Fruit fly (Drosophila melanogaster) whole organism, embryonic: ENCODE data around the gene CG14868.

Experiments
- Bteb2 ChIP-seq: fragments of 200-800 bp; sonication (Bioruptor generic); optimal IDR thresholded peaks from 2 replicates; lab custom pipeline; 2016; ENCODE audit warnings: missing biosample characterization, missing genetic modification characterization
- CG10321 ChIP-seq: fragments of 200-800 bp; sonication (Bioruptor generic); IDR thresholded peaks from 2 replicates; pipeline ENCODE4 v1.3.6; 2022; ENCODE audit warnings: missing biosample characterization, missing genetic modification characterization
- CG10462 ChIP-seq: fragments of 200-800 bp; sonication (Bioruptor generic); optimal IDR thresholded peaks from 2 replicates; lab custom pipeline; 2016; ENCODE audit warnings: missing biosample characterization, missing genetic modification characterization
- CG10565 ChIP-seq: fragments of 200-800 bp; sonication (Bioruptor generic); optimal IDR thresholded peaks from 3 replicates; lab custom pipeline; 2016; ENCODE audit warnings: missing biosample characterization, mild to moderate bottlenecking, missing genetic modification characterization
- CG12391 ChIP-seq: fragments of 200-800 bp; sonication (Bioruptor generic); optimal IDR thresholded peaks from 3 replicates; lab custom pipeline; 2018; ENCODE audit warnings: missing biosample characterization, mild to moderate bottlenecking, missing genetic modification characterization, moderate library complexity
- CG13624 ChIP-seq: fragments of 200-800 bp; sonication (Bioruptor generic); optimal IDR thresholded peaks from 2 replicates; lab custom pipeline; 2016; ENCODE audit warnings: missing biosample characterization, missing genetic modification characterization
- CG14860 ChIP-seq: fragments of 200-800 bp; sonication (Bioruptor generic); IDR thresholded peaks from 3 replicates; pipeline ENCODE4 v1.3.6; 2022; ENCODE audit warnings: missing biosample characterization, missing genetic modification characterization; ENCODE audit not compliant: partially characterized antibody
- CG15073 ChIP-seq: fragments of 200-800 bp; sonication (Bioruptor generic); optimal IDR thresholded peaks from 2 replicates; lab custom pipeline; 2016; ENCODE audit warnings: missing biosample characterization, missing genetic modification characterization
- CG1647 ChIP-seq: fragments of 200-800 bp; sonication (Bioruptor generic); optimal IDR thresholded peaks from 3 replicates; lab custom pipeline; 2016; ENCODE audit warnings: missing biosample characterization, missing genetic modification characterization
- CG16815 ChIP-seq: fragments of 200-800 bp; sonication (Bioruptor generic); optimal IDR thresholded peaks from 3 replicates; lab custom pipeline; 2017; ENCODE audit warnings: missing biosample characterization, mild to moderate bottlenecking, missing genetic modification characterization
- CG17186 ChIP-seq: fragments of 200-800 bp; sonication (Bioruptor generic); optimal IDR thresholded peaks from 3 replicates; lab custom pipeline; 2017; ENCODE audit warnings: missing biosample characterization, missing genetic modification reagents, missing genetic modification characterization
- CG17568 ChIP-seq: fragments of 200-800 bp; sonication (Bioruptor generic); optimal IDR thresholded peaks from 2 replicates; lab custom pipeline; 2018; ENCODE audit warnings: missing biosample characterization, mild to moderate bottlenecking, missing genetic modification characterization, moderate library complexity
- CG2120 ChIP-seq: fragments of 200-800 bp; sonication (Bioruptor generic); optimal IDR thresholded peaks from 3 replicates; lab custom pipeline; 2016; ENCODE audit warnings: missing biosample characterization, missing genetic modification characterization
- CG2129 ChIP-seq: fragments of 200-800 bp; sonication (Bioruptor generic); IDR thresholded peaks from 2 replicates; pipeline ENCODE4 v1.3.6; 2022; ENCODE audit warnings: missing biosample characterization, missing genetic modification characterization; ENCODE audit not compliant: partially characterized antibody
- CG30403 ChIP-seq: fragments of 200-800 bp; sonication (Bioruptor generic); optimal IDR thresholded peaks from 3 replicates; lab custom pipeline; 2016; ENCODE audit warnings: missing biosample characterization, missing genetic modification characterization
- CG3065 ChIP-seq: fragments of 200-800 bp; sonication (Bioruptor generic); optimal IDR thresholded peaks from 2 replicates; lab custom pipeline; 2016; ENCODE audit warnings: missing biosample characterization, missing genetic modification characterization
- CG3281 ChIP-seq: fragments of 200-800 bp; sonication (Bioruptor generic); optimal IDR thresholded peaks from 3 replicates; lab custom pipeline; 2017; ENCODE audit warnings: missing biosample characterization, mild to moderate bottlenecking, missing genetic modification characterization
- CG3407 ChIP-seq: fragments of 200-800 bp; sonication (Bioruptor generic); optimal IDR thresholded peaks from 2 replicates; lab custom pipeline; 2018; ENCODE audit warnings: missing biosample characterization, mild to moderate bottlenecking, missing genetic modification characterization
- CG4617 ChIP-seq: fragments of 200-800 bp; sonication (Bioruptor generic); optimal IDR thresholded peaks from 3 replicates; lab custom pipeline; 2016; ENCODE audit warnings: missing biosample characterization, missing genetic modification characterization, borderline replicate concordance
- CG4820 ChIP-seq: fragments of 200-800 bp; sonication (Bioruptor generic); optimal IDR thresholded peaks from 3 replicates; lab custom pipeline; 2016; ENCODE audit warnings: missing biosample characterization, missing genetic modification characterization
- CG6765 ChIP-seq: fragments of 200-800 bp; sonication (Bioruptor generic); optimal IDR thresholded peaks from 3 replicates; lab custom pipeline; 2017; ENCODE audit warnings: missing biosample characterization, mild to moderate bottlenecking, missing genetic modification characterization
- CG7963 ChIP-seq: fragments of 200-800 bp; sonication (Bioruptor generic); IDR thresholded peaks from 3 replicates; pipeline ENCODE4 v1.3.6; 2022; ENCODE audit warnings: missing biosample characterization, missing genetic modification characterization; ENCODE audit not compliant: partially characterized antibody
- CG8281 ChIP-seq: fragments of 200-800 bp; sonication (Bioruptor generic); optimal IDR thresholded peaks from 2 replicates; lab custom pipeline; 2018; ENCODE audit warnings: missing biosample characterization, mild to moderate bottlenecking, missing genetic modification characterization, moderate library complexity
- CG8290 ChIP-seq, 3 experiments: fragments of 200-800 bp; sonication (Bioruptor generic); optimal IDR thresholded peaks; 2 replicates each; lab custom pipeline; 2016 to 2019; ENCODE audit warnings: missing biosample characterization in 3 of 3, missing genetic modification characterization in 3 of 3, mild to moderate bottlenecking in 2 of 3, moderate library complexity in 1 of 3
- CG9932 ChIP-seq: fragments of 200-800 bp; sonication (Bioruptor generic); IDR thresholded peaks from 2 replicates; pipeline ENCODE4 v1.3.6; 2022; ENCODE audit warnings: missing biosample characterization, missing genetic modification characterization
- Fer3 ChIP-seq: fragments of 200-800 bp; sonication (Bioruptor generic); optimal IDR thresholded peaks from 2 replicates; lab custom pipeline; 2018; ENCODE audit warnings: missing biosample characterization, mild to moderate bottlenecking, missing genetic modification characterization, moderate library complexity
- HHEX ChIP-seq: fragments of 200-800 bp; sonication (Bioruptor generic); optimal IDR thresholded peaks from 3 replicates; lab custom pipeline; 2017; ENCODE audit warnings: missing biosample characterization, mild to moderate bottlenecking, missing genetic modification characterization, missing genetic modification reagents
- HLH4C ChIP-seq: fragments of 200-800 bp; sonication (Bioruptor generic); IDR thresholded peaks from 3 replicates; pipeline ENCODE4 v1.3.6; 2022; ENCODE audit warnings: missing biosample characterization, missing genetic modification characterization; ENCODE audit not compliant: partially characterized antibody
- Hand ChIP-seq: fragments of 200-800 bp; sonication (Bioruptor generic); optimal IDR thresholded peaks from 2 replicates; lab custom pipeline; 2017; ENCODE audit warnings: mild to moderate bottlenecking, missing biosample characterization, missing genetic modification reagents, missing genetic modification characterization
- HmgD ChIP-seq: fragments of 200-800 bp; sonication (Bioruptor generic); optimal IDR thresholded peaks from 3 replicates; lab custom pipeline; 2016; ENCODE audit warnings: missing biosample characterization, missing genetic modification characterization
- Hr39 ChIP-seq: fragments of >200 bp; optimal IDR thresholded peaks from 2 replicates; lab custom pipeline; 2017
- Med ChIP-seq: fragments of 200-800 bp; sonication (Bioruptor generic); peaks from one replicate; lab custom pipeline; 2016; ENCODE audit warnings: missing biosample characterization, missing genetic modification characterization, mild to moderate bottlenecking, inconsistent platforms, moderate library complexity
- NFAT ChIP-seq: fragments of 200-800 bp; sonication (Bioruptor generic); IDR thresholded peaks from 2 replicates; pipeline ENCODE4 v1.3.6; 2022; ENCODE audit warnings: missing biosample characterization, missing genetic modification characterization
- PHDP ChIP-seq: fragments of 200-800 bp; sonication (Bioruptor generic); optimal IDR thresholded peaks from 3 replicates; lab custom pipeline; 2018; ENCODE audit warnings: missing biosample characterization, mild to moderate bottlenecking, missing genetic modification characterization, moderate library complexity
- bab2 ChIP-seq: fragments of 200-800 bp; sonication (Bioruptor generic); optimal IDR thresholded peaks from 2 replicates; lab custom pipeline; 2016; ENCODE audit warnings: missing biosample characterization, missing genetic modification characterization
- bbx ChIP-seq: fragments of 200-800 bp; sonication (Bioruptor generic); IDR thresholded peaks from 2 replicates; pipeline ENCODE4 v1.3.6; 2022; ENCODE audit warnings: missing biosample characterization, missing genetic modification characterization; ENCODE audit not compliant: partially characterized antibody
- bowl ChIP-seq: fragments of 200-800 bp; sonication (Bioruptor generic); IDR thresholded peaks from 2 replicates; pipeline ENCODE4 v1.3.6; 2022; ENCODE audit warnings: missing biosample characterization, missing genetic modification characterization
- ci ChIP-seq: fragments of 200-800 bp; sonication (Bioruptor generic); IDR thresholded peaks from 3 replicates; pipeline ENCODE4 v1.3.6; 2022; ENCODE audit warnings: missing biosample characterization, missing genetic modification characterization
- dysf ChIP-seq: fragments of 200-800 bp; sonication (Bioruptor generic); IDR thresholded peaks from 3 replicates; pipeline ENCODE4 v1.3.6; 2022; ENCODE audit warnings: missing biosample characterization, missing genetic modification characterization
- en ChIP-seq: fragments of 200-800 bp; sonication (Bioruptor generic); optimal IDR thresholded peaks from 2 replicates; lab custom pipeline; 2016; ENCODE audit warnings: missing biosample characterization, missing genetic modification characterization
- fd96Cb ChIP-seq: fragments of 200-800 bp; sonication (Bioruptor generic); optimal IDR thresholded peaks from 2 replicates; lab custom pipeline; 2018; ENCODE audit warnings: missing biosample characterization, mild to moderate bottlenecking, missing genetic modification characterization, moderate library complexity
- hbn ChIP-seq: fragments of 200-800 bp; sonication (Bioruptor generic); IDR thresholded peaks from 2 replicates; pipeline ENCODE4 v1.3.6; 2022; ENCODE audit warnings: missing biosample characterization, missing genetic modification characterization; ENCODE audit not compliant: partially characterized antibody
- mirr ChIP-seq: fragments of 200-800 bp; sonication (Bioruptor generic); optimal IDR thresholded peaks from 3 replicates; lab custom pipeline; 2018; ENCODE audit warnings: missing biosample characterization, mild to moderate bottlenecking, missing genetic modification characterization
- nerfin-2 ChIP-seq: fragments of 200-800 bp; sonication (Bioruptor generic); IDR thresholded peaks from 2 replicates; pipeline ENCODE4 v1.3.6; 2022; ENCODE audit warnings: missing biosample characterization, missing genetic modification characterization; ENCODE audit not compliant: partially characterized antibody
- pb ChIP-seq: fragments of 200-800 bp; sonication (Bioruptor generic); optimal IDR thresholded peaks from 3 replicates; lab custom pipeline; 2016; ENCODE audit warnings: missing biosample characterization, missing genetic modification characterization
- ro ChIP-seq: fragments of 200-800 bp; sonication (Bioruptor generic); IDR thresholded peaks from 2 replicates; pipeline ENCODE4 v1.3.6; 2022; ENCODE audit warnings: missing biosample characterization, missing genetic modification characterization
- trh ChIP-seq: fragments of 200-800 bp; sonication (Bioruptor generic); optimal IDR thresholded peaks from 2 replicates; lab custom pipeline; 2016; ENCODE audit warnings: missing biosample characterization, missing genetic modification characterization
- unc-4 ChIP-seq: fragments of 200-800 bp; sonication (Bioruptor generic); IDR thresholded peaks from 2 replicates; pipeline ENCODE4 v1.3.6; 2022; ENCODE audit warnings: missing biosample characterization, missing genetic modification characterization; ENCODE audit not compliant: partially characterized antibody
- usp ChIP-seq: fragments of >200 bp; optimal IDR thresholded peaks from 2 replicates; lab custom pipeline; 2017; ENCODE audit warnings: missing biosample characterization, missing genetic modification characterization

The CG14868 gene

DNA sequence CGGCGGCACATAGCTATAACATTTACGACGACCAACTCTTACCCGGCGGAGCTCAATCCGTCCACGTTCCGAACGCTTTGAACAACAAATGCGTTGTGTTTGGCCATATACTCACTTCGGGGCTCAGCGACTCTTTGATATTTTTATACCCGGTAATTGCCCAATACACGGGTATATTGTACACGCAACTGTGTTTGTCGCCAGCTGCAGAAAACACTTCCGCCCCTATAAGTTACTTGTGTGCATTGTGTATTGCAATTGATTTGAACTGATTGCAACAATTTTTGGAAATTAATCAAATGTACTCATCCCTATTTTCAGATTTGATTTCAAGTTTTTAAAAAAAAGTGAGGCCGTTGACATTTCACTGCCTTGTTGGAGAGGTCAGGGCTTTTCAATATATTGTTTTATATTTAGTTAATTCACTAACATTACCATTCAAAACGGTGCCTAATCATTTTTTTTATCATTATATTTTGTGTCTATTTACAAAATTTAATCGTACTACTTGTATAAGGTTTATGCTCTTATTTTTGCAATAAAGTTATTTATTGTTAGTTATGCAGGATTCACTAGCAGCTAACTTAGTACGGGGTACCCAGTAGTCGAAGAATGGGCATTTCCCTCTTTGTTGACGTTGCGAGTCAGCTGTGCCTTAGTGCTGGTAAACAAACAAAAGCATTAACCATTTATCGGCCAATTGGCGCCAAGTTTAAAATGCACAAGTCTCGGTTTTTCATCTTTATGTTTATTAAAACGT lies 26.6 kb downstream of the CG14868 start, which contains the start of gene Nagk (continued):
- TF ChIP-seq CG15073 (GFP tag; lab: Kevin White, UChicago): no peak
- no peak for TF ChIP-seq CG1647 (GFP tag; lab: Kevin White, UChicago)
- TF ChIP-seq HLH4C (GFP tag; lab: Robert Waterston, UW): no peak
- peak; percentile 44 for TF ChIP-seq bab2 (GFP tag; lab: Kevin White, UChicago)
- no peak for TF ChIP-seq en
- peak; percentile 32 for TF ChIP-seq CG3407 (GFP tag; lab: Kevin White, UChicago)
- peak; percentile 67 for TF ChIP-seq CG13624
- peak; percentile 71 for TF ChIP-seq ci (GFP tag; lab: Robert Waterston, UW)
- peak; percentile 77 for TF ChIP-seq CG30403
- peak; percentile 59 for TF ChIP-seq CG6765 (GFP tag; lab: Kevin White, UChicago)
- no peak for TF ChIP-seq unc-4
- TF ChIP-seq hbn (GFP tag; lab: Robert Waterston, UW): no peak
- no peak for TF ChIP-seq pb
- peak; percentile 48 for TF ChIP-seq PHDP (tag; lab: Kevin White, UChicago)
- TF ChIP-seq CG7963 (GFP tag; lab: Robert Waterston, UW): no peak
- TF ChIP-seq CG12391: peak; percentile 77
- TF ChIP-seq Hand (GFP tag; lab: Kevin White, UChicago): peak; percentile 12
- peak; percentile 34; the same call in 2 of the 3 replicates for TF ChIP-seq dysf
- TF ChIP-seq trh (GFP tag; lab: Kevin White, UChicago): no peak
- peak; percentile 54 for TF ChIP-seq CG16815 (GFP tag; lab: Kevin White, UChicago)
- TF ChIP-seq Hr39: no peak
- TF ChIP-seq NFAT (GFP tag; lab: Robert Waterston, UW): peak; percentile 58
- TF ChIP-seq CG8281 (tag; lab: Kevin White, UChicago): peak; percentile 1
- peak; percentile 53 for TF ChIP-seq CG4820
- peak; percentile 89 for TF ChIP-seq Med (GFP tag; lab: Kevin White, UChicago)
- TF ChIP-seq Fer3 (tag; lab: Kevin White, UChicago): no peak
- TF ChIP-seq fd96Cb (tag; lab: Kevin White, UChicago): peak; percentile 41
- TF ChIP-seq CG10565: no peak
- no peak for TF ChIP-seq CG2129 (GFP tag; lab: Robert Waterston, UW)
- no peak for TF ChIP-seq CG8290 (GFP tag; optimal IDR thresholded peaks at IDR 0.05; lab: Kevin White, UChicago)
- peak in 1 of 2 experiments; percentile 80 for TF ChIP-seq CG8290 (tag; optimal IDR thresholded peaks at IDR 0.05; lab: Kevin White, UChicago)
- TF ChIP-seq CG17568 (GFP tag; lab: Kevin White, UChicago): no peak
- no peak for TF ChIP-seq ro
- peak; percentile 31 for TF ChIP-seq mirr (GFP tag; lab: Kevin White, UChicago)
- no peak for TF ChIP-seq CG10321 (GFP tag; lab: Robert Waterston, UW)
- TF ChIP-seq CG2120 (GFP tag; lab: Kevin White, UChicago): peak; percentile 69
- TF ChIP-seq CG10462 (GFP tag; lab: Kevin White, UChicago): no peak
- no peak for TF ChIP-seq bowl (GFP tag; lab: Robert Waterston, UW)
- TF ChIP-seq Bteb2 (GFP tag; lab: Kevin White, UChicago): peak; percentile 50
- TF ChIP-seq nerfin-2: no peak
- no peak for TF ChIP-seq CG14860 (GFP tag; lab: Robert Waterston, UW)
- TF ChIP-seq HHEX (GFP tag; lab: Kevin White, UChicago): peak; percentile 27
- peak; percentile 45 for TF ChIP-seq bbx (GFP tag; lab: Robert Waterston, UW)
- peak; percentile 32 for TF ChIP-seq CG9932 (GFP tag; lab: Robert Waterston, UW)
- TF ChIP-seq usp (GFP tag; lab: Kevin White, UChicago): no peak
- no peak for TF ChIP-seq HmgD (GFP tag; lab: Kevin White, UChicago)
- TF ChIP-seq CG4617: peak; percentile 13
- no peak for TF ChIP-seq CG3065 (GFP tag; lab: Kevin White, UChicago)
- no peak for TF ChIP-seq CG17186 (GFP tag; lab: Kevin White, UChicago)
- TF ChIP-seq CG3281 (GFP tag; lab: Kevin White, UChicago): peak; percentile 62
